Fruit fly (Drosophila melanogaster) whole organism, embryonic: ENCODE measurements around the gene CG18675.

Experiments
- Aef1 ChIP-seq: fragments of 200-800 bp; sonication (Bioruptor generic); IDR thresholded peaks from 3 replicates; pipeline ENCODE4 v1.3.6; 2022; ENCODE audit warnings: missing biosample characterization, missing genetic modification characterization
- CG10366 ChIP-seq: fragments of 200-800 bp; sonication (Bioruptor generic); IDR thresholded peaks from 2 replicates; pipeline ENCODE4 v1.3.6; 2022; ENCODE audit warnings: missing biosample characterization, missing genetic modification characterization
- CG10543 ChIP-seq: fragments of 200-800 bp; sonication (Bioruptor generic); optimal IDR thresholded peaks from 3 replicates; lab custom pipeline; 2017; ENCODE audit warnings: missing biosample characterization, mild to moderate bottlenecking, missing genetic modification characterization, moderate library complexity
- CG11085 ChIP-seq: fragments of 200-800 bp; sonication (Bioruptor generic); IDR thresholded peaks from 2 replicates; pipeline ENCODE4 v1.3.6; 2022; ENCODE audit warnings: missing biosample characterization, missing genetic modification characterization
- CG11695 ChIP-seq: fragments of 200-800 bp; sonication (Bioruptor generic); IDR thresholded peaks from 3 replicates; pipeline ENCODE4 v1.3.6; 2022; ENCODE audit warnings: missing biosample characterization, missing genetic modification characterization
- CG13287 ChIP-seq: fragments of 200-800 bp; sonication (Bioruptor generic); IDR thresholded peaks from 2 replicates; pipeline ENCODE4 v1.3.6; 2022; ENCODE audit warnings: missing biosample characterization, missing genetic modification characterization; ENCODE audit not compliant: partially characterized antibody
- CG15073 ChIP-seq: fragments of 200-800 bp; sonication (Bioruptor generic); optimal IDR thresholded peaks from 2 replicates; lab custom pipeline; 2016; ENCODE audit warnings: missing biosample characterization, missing genetic modification characterization
- CG17802 ChIP-seq: fragments of 200-800 bp; sonication (Bioruptor generic); optimal IDR thresholded peaks from 2 replicates; lab custom pipeline; 2018; ENCODE audit warnings: missing biosample characterization, mild to moderate bottlenecking, missing genetic modification characterization, moderate library complexity
- CG18262 ChIP-seq: fragments of 200-800 bp; optimal IDR thresholded peaks from 3 replicates; lab custom pipeline; 2019; ENCODE audit warnings: missing biosample characterization, mild to moderate bottlenecking, missing genetic modification characterization, moderate library complexity
- CG2120 ChIP-seq: fragments of 200-800 bp; sonication (Bioruptor generic); optimal IDR thresholded peaks from 3 replicates; lab custom pipeline; 2016; ENCODE audit warnings: missing biosample characterization, missing genetic modification characterization
- CG2202 ChIP-seq: fragments of 200-800 bp; sonication (Bioruptor generic); optimal IDR thresholded peaks from 2 replicates; lab custom pipeline; 2018; ENCODE audit warnings: missing biosample characterization, mild to moderate bottlenecking, missing genetic modification characterization
- CG3163 ChIP-seq: fragments of 200-800 bp; sonication (Bioruptor generic); optimal IDR thresholded peaks from 3 replicates; lab custom pipeline; 2016; ENCODE audit warnings: missing biosample characterization, missing genetic modification characterization
- CG4328 ChIP-seq: fragments of 200-800 bp; sonication (Bioruptor generic); optimal IDR thresholded peaks from 3 replicates; lab custom pipeline; 2017; ENCODE audit warnings: missing biosample characterization, missing genetic modification reagents, missing genetic modification characterization
- CG4360 ChIP-seq: fragments of 200-800 bp; sonication (Bioruptor generic); IDR thresholded peaks from 2 replicates; pipeline ENCODE4 v1.3.6; 2022; ENCODE audit warnings: missing biosample characterization, missing genetic modification characterization
- CG6791 ChIP-seq: fragments of 200-800 bp; sonication (Bioruptor generic); IDR thresholded peaks from 3 replicates; pipeline ENCODE4 v1.3.6; 2022; ENCODE audit warnings: missing biosample characterization, missing genetic modification characterization; ENCODE audit not compliant: partially characterized antibody
- CG8281 ChIP-seq: fragments of 200-800 bp; sonication (Bioruptor generic); optimal IDR thresholded peaks from 2 replicates; lab custom pipeline; 2018; ENCODE audit warnings: missing biosample characterization, mild to moderate bottlenecking, missing genetic modification characterization, moderate library complexity
- CG8359 ChIP-seq: fragments of 200-800 bp; sonication (Bioruptor generic); optimal IDR thresholded peaks from 2 replicates; lab custom pipeline; 2017; ENCODE audit warnings: missing biosample characterization, mild to moderate bottlenecking, missing genetic modification characterization, borderline replicate concordance
- Dll ChIP-seq: fragments of 200-800 bp; sonication (Bioruptor generic); IDR thresholded peaks from 4 replicates; pipeline ENCODE4 v1.3.6; 2022; ENCODE audit warnings: missing biosample characterization, missing genetic modification characterization; ENCODE audit not compliant: partially characterized antibody
- Eip74EF ChIP-seq, 2 experiments: fragments of 200-800 bp in 1 of 2; fragments of >200 bp in 1 of 2; sonication (Bioruptor generic) in 1 of 2; optimal IDR thresholded peaks; 2 replicates each; lab custom pipeline; 2017 to 2019; ENCODE audit warnings: missing biosample characterization in 2 of 2, missing genetic modification characterization in 2 of 2, mild to moderate bottlenecking in 1 of 2, moderate library complexity in 1 of 2
- Ets65A ChIP-seq: fragments of 200-800 bp; sonication (Bioruptor generic); peaks from one replicate; lab custom pipeline; 2016; ENCODE audit warnings: missing biosample characterization, missing genetic modification characterization
- Fer3 ChIP-seq: fragments of 200-800 bp; sonication (Bioruptor generic); optimal IDR thresholded peaks from 2 replicates; lab custom pipeline; 2018; ENCODE audit warnings: missing biosample characterization, mild to moderate bottlenecking, missing genetic modification characterization, moderate library complexity
- Lhr ChIP-seq: fragments of 200-800 bp; sonication (Bioruptor generic); optimal IDR thresholded peaks from 3 replicates; lab custom pipeline; 2017; ENCODE audit warnings: mild to moderate bottlenecking, missing biosample characterization, missing genetic modification reagents, missing genetic modification characterization
- Myb ChIP-seq: fragments of 200-800 bp; sonication (Bioruptor generic); optimal IDR thresholded peaks from 2 replicates; lab custom pipeline; 2016; ENCODE audit warnings: missing biosample characterization, missing genetic modification characterization
- NC2α ChIP-seq: fragments of 200-800 bp; sonication (Bioruptor generic); optimal IDR thresholded peaks from 2 replicates; lab custom pipeline; 2016; ENCODE audit warnings: missing biosample characterization, missing genetic modification characterization
- Optix ChIP-seq: fragments of 200-800 bp; sonication (Bioruptor generic); IDR thresholded peaks from 3 replicates; pipeline ENCODE4 v1.3.6; 2022; ENCODE audit warnings: missing biosample characterization, missing genetic modification characterization
- Poxn ChIP-seq: fragments of 200-800 bp; sonication (Bioruptor generic); IDR thresholded peaks from 2 replicates; pipeline ENCODE4 v1.3.6; 2022; ENCODE audit warnings: missing biosample characterization, missing genetic modification characterization
- Rfx ChIP-seq: fragments of 200-800 bp; sonication (Bioruptor generic); IDR thresholded peaks from 2 replicates; pipeline ENCODE4 v1.3.6; 2022; ENCODE audit warnings: missing biosample characterization, missing genetic modification characterization
- Usf ChIP-seq: fragments of 200-800 bp; sonication (Bioruptor generic); optimal IDR thresholded peaks from 2 replicates; lab custom pipeline; 2017; ENCODE audit warnings: missing genotype, missing biosample characterization, missing genetic modification characterization
- Vsx1 ChIP-seq: fragments of 200-800 bp; sonication (Bioruptor generic); optimal IDR thresholded peaks from 2 replicates; lab custom pipeline; 2017; ENCODE audit warnings: missing biosample characterization, mild to moderate bottlenecking, missing genetic modification characterization, missing genetic modification reagents
- abd-A ChIP-seq: fragments of 200-800 bp; sonication (Bioruptor generic); optimal IDR thresholded peaks from 3 replicates; lab custom pipeline; 2019; ENCODE audit warnings: missing biosample characterization, mild to moderate bottlenecking, missing genetic modification characterization, moderate library complexity
- ci ChIP-seq: fragments of 200-800 bp; sonication (Bioruptor generic); IDR thresholded peaks from 3 replicates; pipeline ENCODE4 v1.3.6; 2022; ENCODE audit warnings: missing biosample characterization, missing genetic modification characterization
- cwo ChIP-seq: fragments of 200-800 bp; sonication (Bioruptor generic); optimal IDR thresholded peaks from 3 replicates; lab custom pipeline; 2017; ENCODE audit warnings: missing biosample characterization, missing genetic modification characterization, mild to moderate bottlenecking, moderate library complexity, missing genetic modification reagents
- dpn ChIP-seq, 2 experiments: fragments of 200-800 bp; sonication (Bioruptor generic); optimal IDR thresholded peaks; 3 replicates each; lab custom pipeline; 2016; ENCODE audit warnings: missing biosample characterization in 2 of 2, missing genetic modification characterization in 2 of 2
- gce ChIP-seq: fragments of 200-800 bp; sonication (Bioruptor generic); IDR thresholded peaks from 3 replicates; pipeline ENCODE4 v1.3.6; 2022; ENCODE audit warnings: missing biosample characterization, missing genetic modification characterization
- gcm ChIP-seq: fragments of 200-800 bp; sonication (Bioruptor generic); optimal IDR thresholded peaks from 2 replicates; lab custom pipeline; 2019; ENCODE audit warnings: missing biosample characterization, mild to moderate bottlenecking, missing genetic modification characterization, moderate library complexity
- grau ChIP-seq: fragments of 200-800 bp; optimal IDR thresholded peaks from 3 replicates; lab custom pipeline; 2019; ENCODE audit warnings: missing biosample characterization, mild to moderate bottlenecking, missing genetic modification characterization, moderate library complexity
- gsb ChIP-seq: fragments of 200-800 bp; sonication (Bioruptor generic); IDR thresholded peaks from 2 replicates; pipeline ENCODE4 v1.3.6; 2022; ENCODE audit warnings: missing biosample characterization, missing genetic modification characterization
- jigr1 ChIP-seq: fragments of 200-800 bp; sonication (Bioruptor generic); IDR thresholded peaks from 3 replicates; pipeline ENCODE4 v1.3.6; 2022; ENCODE audit warnings: missing biosample characterization, missing genetic modification characterization
- nerfin-2 ChIP-seq: fragments of 200-800 bp; sonication (Bioruptor generic); IDR thresholded peaks from 2 replicates; pipeline ENCODE4 v1.3.6; 2022; ENCODE audit warnings: missing biosample characterization, missing genetic modification characterization; ENCODE audit not compliant: partially characterized antibody
- pho ChIP-seq: fragments of 200-800 bp; sonication (Bioruptor generic); optimal IDR thresholded peaks from 2 replicates; lab custom pipeline; 2016; ENCODE audit warnings: missing biosample characterization, missing genetic modification characterization
- prd ChIP-seq, 3 experiments: fragments of >200 bp in 2 of 3; fragments of 200-800 bp in 1 of 3; sonication (Bioruptor generic) in 1 of 3; optimal IDR thresholded peaks in 2 of 3; IDR thresholded peaks in 1 of 3; 2 replicates in 2 of 3; 3 replicates in 1 of 3; pipeline versions ENCODE4 v1.3.6 to Lab custom; 2017 to 2022; ENCODE audit warnings: missing biosample characterization in 1 of 3, missing genetic modification characterization in 1 of 3
- repo ChIP-seq: fragments of 200-800 bp; sonication (Bioruptor generic); optimal IDR thresholded peaks from 2 replicates; lab custom pipeline; 2016; ENCODE audit warnings: missing biosample characterization, missing genetic modification characterization
- sens ChIP-seq: fragments of 200-800 bp; sonication (Bioruptor generic); peaks from one replicate; lab custom pipeline; 2016; ENCODE audit warnings: missing biosample characterization, missing genetic modification characterization
- sens-2 ChIP-seq: fragments of 200-800 bp; sonication (Bioruptor generic); IDR thresholded peaks from 2 replicates; pipeline ENCODE4 v1.3.6; 2022; ENCODE audit warnings: missing biosample characterization, missing genetic modification characterization
- so ChIP-seq: fragments of 200-800 bp; sonication (Bioruptor generic); IDR thresholded peaks from 3 replicates; pipeline ENCODE4 v1.3.6; 2022; ENCODE audit warnings: missing biosample characterization, missing genetic modification characterization
- ttk ChIP-seq: fragments of 200-800 bp; sonication (Bioruptor generic); IDR thresholded peaks from 2 replicates; pipeline ENCODE4 v2.1.2; 2022; ENCODE audit warnings: missing biosample characterization, missing genetic modification characterization
- z ChIP-seq: fragments of 200-800 bp; sonication (Bioruptor generic); IDR thresholded peaks from 3 replicates; pipeline ENCODE4 v1.3.6; 2022; ENCODE audit warnings: missing biosample characterization, missing genetic modification characterization
- zen ChIP-seq: fragments of 200-800 bp; sonication (Bioruptor generic); optimal IDR thresholded peaks from 3 replicates; lab custom pipeline; 2018; ENCODE audit warnings: missing biosample characterization, mild to moderate bottlenecking, missing genetic modification characterization, moderate library complexity

Gene CG18675

dm6 chr3L:4227164-4227563 lies 53.5 kb downstream of the CG18675 start, which contains the start of gene CG46460 (continued):
- TF ChIP-seq Myb: peak; percentile 6
- TF ChIP-seq CG11695 (GFP tag; lab: Robert Waterston, UW): peak; percentile 92
- peak; percentile 10 for TF ChIP-seq repo (GFP tag; lab: Kevin White, UChicago)
- peak; percentile 69 for TF ChIP-seq NC2α (GFP tag; lab: Kevin White, UChicago)
- TF ChIP-seq grau: peak; percentile 21
- peak; percentile 27 for TF ChIP-seq CG10543 (GFP tag; lab: Kevin White, UChicago)
- peak; percentile 81 for TF ChIP-seq z (GFP tag; lab: Robert Waterston, UW)
- 0 out of 4 replicates have a peak, but pooled peaks have one; percentile 22 for TF ChIP-seq Dll (GFP tag; lab: Robert Waterston, UW)
- TF ChIP-seq ci (GFP tag; lab: Robert Waterston, UW): peak; percentile 64
- TF ChIP-seq CG13287 (GFP tag; lab: Robert Waterston, UW): peak; percentile 36; the same call in 1 of the 2 replicates
- no peak for TF ChIP-seq prd (optimal IDR thresholded peaks at IDR 0.05; lab: Kevin White, UChicago)
- TF ChIP-seq prd (GFP tag; IDR thresholded peaks at IDR 0.05; lab: Robert Waterston, UW): peak; percentile 10; the same call in 1 of the 3 replicates
- peak; percentile 74 for TF ChIP-seq Ets65A
- peak; percentile 40; the same call in 2 of the 3 replicates for TF ChIP-seq CG6791 (GFP tag; lab: Robert Waterston, UW)
- TF ChIP-seq abd-A (tag; lab: Kevin White, UChicago): no peak
- peak; percentile 35; the same call in 1 of the 2 replicates for TF ChIP-seq nerfin-2 (GFP tag; lab: Robert Waterston, UW)
- peak; percentile 26 for TF ChIP-seq Vsx1 (GFP tag; lab: Kevin White, UChicago)
- TF ChIP-seq sens (GFP tag; lab: Kevin White, UChicago): peak; percentile 81
- TF ChIP-seq CG11085 (GFP tag; lab: Robert Waterston, UW): no peak
- no peak for TF ChIP-seq CG4328 (GFP tag; lab: Kevin White, UChicago)
- TF ChIP-seq Optix: no peak
- TF ChIP-seq so (GFP tag; lab: Robert Waterston, UW): peak; percentile 67; the same call in 2 of the 3 replicates
- no peak for TF ChIP-seq Eip74EF (GFP tag; optimal IDR thresholded peaks at IDR 0.05; lab: Kevin White, UChicago)
- TF ChIP-seq zen (tag; lab: Kevin White, UChicago): peak; percentile 70
- no peak for TF ChIP-seq CG8281
- no peak for TF ChIP-seq gsb (GFP tag; lab: Robert Waterston, UW)
- peak; percentile 31; the same call in 1 of the 2 replicates for TF ChIP-seq sens-2 (GFP tag; lab: Robert Waterston, UW)
- TF ChIP-seq, all 482 proteins: peak for 64

dm6 chr3L:4228187-4228836 lies 54.6 kb downstream of the CG18675 start:
- TF ChIP-seq CG8359 (GFP tag; lab: Kevin White, UChicago): peak; percentile 91
- peak; percentile 78 for TF ChIP-seq CG17802
- TF ChIP-seq dpn (GFP tag; optimal IDR thresholded peaks at IDR 0.05; lab: Kevin White, UChicago): peak; percentile 94 to 96
- TF ChIP-seq CG2120 (GFP tag; lab: Kevin White, UChicago): peak; percentile 73
- TF ChIP-seq jigr1 (GFP tag; lab: Robert Waterston, UW): peak; percentile 93
- TF ChIP-seq CG10366 (GFP tag; lab: Robert Waterston, UW): peak; percentile 98
- TF ChIP-seq Poxn (GFP tag; lab: Robert Waterston, UW): peak; percentile 41; the same call in 1 of the 2 replicates
- TF ChIP-seq CG3163 (GFP tag; lab: Kevin White, UChicago): peak; percentile 83
- peak; percentile 95 for TF ChIP-seq Aef1
- peak; percentile 86 for TF ChIP-seq CG15073 (GFP tag; lab: Kevin White, UChicago)
- TF ChIP-seq Lhr (GFP tag; lab: Kevin White, UChicago): peak; percentile 96
- peak; percentile 96 for TF ChIP-seq gcm (GFP tag; lab: Kevin White, UChicago)
- peak; percentile 86 for TF ChIP-seq CG4360 (GFP tag; lab: Robert Waterston, UW)
- peak; percentile 94 for TF ChIP-seq CG4328 (GFP tag; lab: Kevin White, UChicago)
- TF ChIP-seq pho (GFP tag; lab: Kevin White, UChicago): peak; percentile 78
- peak; percentile 98 for TF ChIP-seq gce (GFP tag; lab: Robert Waterston, UW)
- peak; percentile 85 for TF ChIP-seq cwo (GFP tag; lab: Kevin White, UChicago)
- peak; percentile 96 for TF ChIP-seq CG2202
- peak; percentile 98 for TF ChIP-seq ttk (GFP tag; lab: Robert Waterston, UW)
- peak; percentile 91 for TF ChIP-seq Fer3 (tag; lab: Kevin White, UChicago)
- peak; percentile 78 for TF ChIP-seq Usf (GFP tag; lab: Kevin White, UChicago)
- TF ChIP-seq CG18262 (tag; lab: Kevin White, UChicago): peak; percentile 97
- TF ChIP-seq Rfx (GFP tag; lab: Robert Waterston, UW): peak; percentile 91
